Worm (Caenorhabditis elegans) whole organism, L2 larva: Measurements from ENCODE around the gene T14B4.8.
"Not testable (repeated sequence)": the region's sequence is repeated elsewhere in the genome, so short reads cannot be mapped to it uniquely, and the experiment has no call there.

ENCODE experiments used
- Y55F3AM.14 ChIP-seq: fragments of 200-800 bp; sonication (Bioruptor generic); optimal IDR thresholded peaks from 2 replicates; lab custom pipeline; 2018; ENCODE audit warnings: mild to moderate bottlenecking, missing genetic modification characterization, missing compliant biosample characterization
- alr-1 ChIP-seq: fragments of 150-350 bp; optimal IDR thresholded peaks from 2 replicates; lab custom pipeline; 2014; ENCODE audit warnings: missing biosample characterization, missing genetic modification characterization
- ama-1 ChIP-seq: fragments of 150-350 bp; optimal IDR thresholded peaks from 2 replicates; lab custom pipeline; 2018; ENCODE audit warnings: inconsistent platforms
- blmp-1 ChIP-seq: sonication (generic microtip); optimal IDR thresholded peaks from 2 replicates; lab custom pipeline; 2017; ENCODE audit warnings: missing genetic modification characterization, mild to moderate bottlenecking, missing compliant biosample characterization, antibody characterized with exemption, moderate library complexity; ENCODE audit not compliant: insufficient read depth
- ceh-82 ChIP-seq: fragments of 150-350 bp; optimal IDR thresholded peaks from 2 replicates; lab custom pipeline; 2014; ENCODE audit warnings: missing biosample characterization, missing genetic modification characterization
- elt-1 ChIP-seq: fragments of 150-350 bp; optimal IDR thresholded peaks from 2 replicates; lab custom pipeline; 2014; ENCODE audit warnings: missing biosample characterization, missing genetic modification characterization
- elt-3 ChIP-seq: sonication (generic microtip); optimal IDR thresholded peaks from 2 replicates; lab custom pipeline; 2017; ENCODE audit warnings: missing biosample characterization, missing genetic modification characterization
- fos-1 ChIP-seq: fragments of 150-350 bp; optimal IDR thresholded peaks from 2 replicates; lab custom pipeline; 2014; ENCODE audit warnings: missing biosample characterization, missing genetic modification characterization
- gmeb-1 ChIP-seq: fragments of 150-350 bp; optimal IDR thresholded peaks from 2 replicates; lab custom pipeline; 2014; ENCODE audit warnings: missing biosample characterization, missing genetic modification characterization
- lin-11 ChIP-seq: fragments of 150-350 bp; sonication (generic microtip); optimal IDR thresholded peaks from 2 replicates; lab custom pipeline; 2014; ENCODE audit warnings: missing biosample characterization, missing genetic modification characterization, inconsistent platforms, mixed read lengths
- lin-13 ChIP-seq: fragments of 150-350 bp; optimal IDR thresholded peaks from 2 replicates; lab custom pipeline; 2014; ENCODE audit warnings: missing biosample characterization, missing genetic modification reagents, missing genetic modification characterization
- lsy-2 ChIP-seq, 2 experiments: fragments of 150-350 bp in 1 of 2; sonication (generic microtip) in 1 of 2; optimal IDR thresholded peaks; 2 replicates each; lab custom pipeline; 2014 to 2017; ENCODE audit warnings: missing biosample characterization in 2 of 2, missing genetic modification characterization in 2 of 2
- mab-5 ChIP-seq: fragments of 150-350 bp; optimal IDR thresholded peaks from 2 replicates; lab custom pipeline; 2014; ENCODE audit warnings: missing biosample characterization, missing genetic modification characterization
- mdl-1 ChIP-seq, 2 experiments: fragments of 150-350 bp in 1 of 2; sonication (generic microtip) in 1 of 2; optimal IDR thresholded peaks; 2 replicates each; lab custom pipeline; 2017; ENCODE audit warnings: missing biosample characterization in 2 of 2, missing genetic modification characterization in 2 of 2
- nhr-10 ChIP-seq: sonication (generic microtip); optimal IDR thresholded peaks from 2 replicates; lab custom pipeline; 2017; ENCODE audit warnings: missing biosample characterization, missing genetic modification characterization
- nhr-12 ChIP-seq: fragments of 150-350 bp; optimal IDR thresholded peaks from 2 replicates; lab custom pipeline; 2014; ENCODE audit warnings: missing biosample characterization, missing genetic modification characterization
- nhr-129 ChIP-seq: fragments of 150-350 bp; optimal IDR thresholded peaks from 2 replicates; lab custom pipeline; 2014; ENCODE audit warnings: missing biosample characterization, missing genetic modification characterization
- nhr-237 ChIP-seq: fragments of 150-350 bp; optimal IDR thresholded peaks from 2 replicates; lab custom pipeline; 2014; ENCODE audit warnings: missing biosample characterization, missing genetic modification characterization
- nhr-6 ChIP-seq: fragments of 150-350 bp; optimal IDR thresholded peaks from 2 replicates; lab custom pipeline; 2014; ENCODE audit warnings: missing biosample characterization, missing genetic modification characterization
- nhr-77 ChIP-seq: fragments of 150-350 bp; optimal IDR thresholded peaks from 2 replicates; lab custom pipeline; 2014; ENCODE audit warnings: missing biosample characterization, missing genetic modification characterization
- peb-1 ChIP-seq: fragments of 150-350 bp; optimal IDR thresholded peaks from 2 replicates; lab custom pipeline; 2014; ENCODE audit warnings: missing biosample characterization, missing genetic modification characterization
- skn-1 ChIP-seq: sonication (generic microtip); optimal IDR thresholded peaks from 2 replicates; lab custom pipeline; 2017; ENCODE audit warnings: missing biosample characterization, missing genetic modification characterization
- sma-3 ChIP-seq: sonication (generic microtip); optimal IDR thresholded peaks from 2 replicates; lab custom pipeline; 2016; ENCODE audit warnings: missing genetic modification reagents, missing genetic modification characterization, missing compliant biosample characterization
- sma-9 ChIP-seq, 2 experiments: fragments of 150-350 bp in 1 of 2; sonication (generic microtip) in 1 of 2; optimal IDR thresholded peaks; 2 replicates each; lab custom pipeline; 2014 to 2016; ENCODE audit warnings: missing genetic modification characterization in 2 of 2, mild to moderate bottlenecking in 1 of 2, missing biosample characterization in 1 of 2, missing compliant biosample characterization in 1 of 2, missing genetic modification reagents in 1 of 2, moderate library complexity in 1 of 2
- snpc-4 ChIP-seq: fragments of 150-350 bp; optimal IDR thresholded peaks from 2 replicates; lab custom pipeline; 2014; ENCODE audit warnings: missing biosample characterization, missing genetic modification characterization
- unc-39 ChIP-seq: fragments of 150-350 bp; optimal IDR thresholded peaks from 2 replicates; lab custom pipeline; 2014; ENCODE audit warnings: missing biosample characterization, missing genetic modification characterization
- unc-55 ChIP-seq: fragments of 150-350 bp; sonication (generic microtip); optimal IDR thresholded peaks from 3 replicates; lab custom pipeline; 2014; ENCODE audit warnings: missing biosample characterization, missing genetic modification reagents, missing genetic modification characterization
- unc-62 ChIP-seq: fragments of 150-350 bp; optimal IDR thresholded peaks from 2 replicates; lab custom pipeline; 2014; ENCODE audit warnings: missing biosample characterization, missing genetic modification reagents, missing genetic modification characterization
- ztf-1 ChIP-seq: fragments of 200-800 bp; sonication (Bioruptor generic); conservative IDR thresholded peaks from 2 replicates; pipeline ENCODE4 v1.3.6; 2022; ENCODE audit warnings: missing genetic modification characterization, missing compliant biosample characterization
- ztf-11 ChIP-seq: sonication (generic microtip); optimal IDR thresholded peaks from 2 replicates; lab custom pipeline; 2017; ENCODE audit warnings: missing biosample characterization, missing genetic modification characterization

T14B4.8 gene

DNA sequence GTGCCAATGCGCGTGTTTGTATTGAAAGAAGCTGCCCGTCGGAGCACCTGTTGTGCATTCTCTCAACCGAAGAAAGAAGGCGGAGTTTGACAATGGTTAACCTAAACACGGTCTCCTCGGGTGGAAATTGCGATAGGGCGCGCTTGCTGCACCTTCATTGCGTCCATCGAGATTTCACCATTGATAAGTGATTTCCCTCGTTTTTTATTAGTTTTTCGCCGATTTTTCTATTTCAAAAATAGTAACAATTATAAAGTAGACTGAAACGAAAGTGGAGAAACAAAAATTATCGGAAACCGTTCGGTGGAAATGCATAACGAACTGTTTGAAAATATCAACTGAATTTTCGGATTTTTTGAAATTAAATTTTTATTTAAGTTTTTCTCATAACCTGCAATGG is 45.9 kb upstream of the T14B4.8 start, which contains the start of gene agr-1:
Gene agr-1 (minus strand): TSS at position 101 of the 400 bp plus-strand sequence.
- TF ChIP-seq nhr-129; peb-1 (tag; lab: Kevin White, UChicago); unc-39 (tag; lab: Kevin White, UChicago): not testable (repeated sequence)

DNA sequence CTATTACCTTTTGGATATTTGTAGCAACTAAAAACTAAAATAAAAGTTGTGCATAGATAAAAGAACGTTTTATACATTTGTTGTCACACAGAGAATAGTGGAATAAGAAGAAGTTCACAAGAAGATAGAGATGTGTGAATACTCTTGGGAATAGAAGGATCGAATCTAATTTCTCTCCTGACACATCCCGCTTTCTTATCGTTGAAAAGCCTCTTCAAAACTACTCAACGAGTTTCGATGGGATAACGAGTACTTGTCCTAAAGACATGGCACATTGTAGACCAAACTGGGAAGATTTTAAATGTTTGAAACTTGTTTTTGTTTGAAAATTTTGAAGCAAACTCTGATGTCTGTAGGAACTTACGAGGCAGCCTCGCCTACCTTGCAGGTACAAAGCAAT is 43.3 kb upstream of the T14B4.8 start:
- TF ChIP-seq lin-13 (GFP tag; lab: Kevin White, UChicago) (no peak), Y55F3AM.14 (GFP tag; lab: Kevin White, UChicago) (no peak), sma-9 (GFP tag; optimal IDR thresholded peaks at IDR 0.05; lab: Kevin White, UChicago) (no peak), sma-9 (tag; optimal IDR thresholded peaks at IDR 0.05; lab: Kevin White, UChicago) (no peak), ceh-82 (tag; lab: Kevin White, UChicago) (no peak), lsy-2 (tag; optimal IDR thresholded peaks at IDR 0.05; lab: Kevin White, UChicago) (no peak), unc-55 (GFP tag; lab: Kevin White, UChicago) (no peak), sma-3 (GFP tag; lab: Kevin White, UChicago) (no peak), mdl-1 (tag; optimal IDR thresholded peaks at IDR 0.05; lab: Kevin White, UChicago) (no peak), nhr-12 (tag; lab: Kevin White, UChicago) (no peak), nhr-77 (tag; lab: Kevin White, UChicago) (no peak), skn-1 (tag; lab: Kevin White, UChicago) (no peak), mab-5 (tag; lab: Kevin White, UChicago) (no peak), lin-11 (tag; lab: Kevin White, UChicago) (no peak), snpc-4 (tag; lab: Kevin White, UChicago) (no peak), elt-3 (tag; lab: Kevin White, UChicago) (no peak), nhr-6 (tag; lab: Kevin White, UChicago) (no peak), elt-1 (tag; lab: Kevin White, UChicago) (no peak), nhr-237 (no peak), gmeb-1 (tag; lab: Kevin White, UChicago) (no peak)

DNA sequence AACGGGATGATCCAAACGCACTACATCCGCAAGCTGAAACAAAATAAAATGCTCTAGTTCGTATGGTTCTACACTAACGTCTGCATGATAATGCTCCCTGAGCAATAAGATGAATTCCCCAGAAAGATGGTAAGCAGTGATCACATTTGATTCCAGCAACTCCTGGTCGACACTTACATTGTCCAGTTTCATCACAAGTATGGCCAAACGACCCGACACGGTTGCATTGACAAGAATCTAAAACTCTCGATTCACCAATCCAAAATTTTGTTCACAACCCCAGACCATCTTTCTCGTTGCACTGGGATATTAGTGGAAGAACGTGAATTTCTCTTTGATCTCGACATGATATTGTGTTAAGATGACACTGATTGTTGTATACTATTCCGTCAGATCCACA is 40.8 kb upstream of the T14B4.8 start:
- TF ChIP-seq ztf-1 (GFP tag; lab: Robert Waterston, UW), result no peak
- no peak for TF ChIP-seq skn-1 (tag; lab: Kevin White, UChicago)
- TF ChIP-seq ztf-11 (tag; lab: Kevin White, UChicago), result no peak
- TF ChIP-seq nhr-77 (tag; lab: Kevin White, UChicago), result no peak
- TF ChIP-seq sma-9 (GFP tag; optimal IDR thresholded peaks at IDR 0.05; lab: Kevin White, UChicago), result no peak
- TF ChIP-seq sma-9 (tag; optimal IDR thresholded peaks at IDR 0.05; lab: Kevin White, UChicago), result no peak
- TF ChIP-seq gmeb-1 (tag; lab: Kevin White, UChicago), result no peak
- no peak for TF ChIP-seq nhr-129
- no peak for TF ChIP-seq alr-1
- no peak for TF ChIP-seq blmp-1 (tag; lab: Kevin White, UChicago)

DNA sequence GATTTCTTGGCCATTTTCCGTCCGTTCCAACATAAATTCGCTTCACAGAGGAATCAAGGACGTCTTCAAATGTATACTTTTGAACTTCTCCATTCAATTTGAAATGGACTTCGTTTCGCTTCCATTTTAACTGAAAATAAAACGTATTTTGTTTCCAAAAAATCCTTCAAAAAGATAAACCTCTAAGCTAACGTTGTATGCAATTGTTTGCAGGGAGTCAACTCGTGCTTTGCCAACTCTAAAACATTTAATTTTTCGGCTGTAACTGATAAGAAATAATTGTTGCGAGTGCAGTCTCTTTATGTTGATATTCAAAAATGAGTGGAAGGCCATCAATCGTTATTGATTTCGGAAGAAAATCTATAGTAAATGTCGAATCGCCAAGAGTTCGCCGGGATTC is 38.8 kb upstream of the T14B4.8 start, which contains the start of gene F41G3.18:
Gene F41G3.18 (plus strand): TSS at position 301 of the 400 bp plus-strand sequence.
- TF ChIP-seq nhr-10 (tag; lab: Kevin White, UChicago) (no peak), fos-1 (tag; lab: Kevin White, UChicago) (peak; percentile 35)

DNA sequence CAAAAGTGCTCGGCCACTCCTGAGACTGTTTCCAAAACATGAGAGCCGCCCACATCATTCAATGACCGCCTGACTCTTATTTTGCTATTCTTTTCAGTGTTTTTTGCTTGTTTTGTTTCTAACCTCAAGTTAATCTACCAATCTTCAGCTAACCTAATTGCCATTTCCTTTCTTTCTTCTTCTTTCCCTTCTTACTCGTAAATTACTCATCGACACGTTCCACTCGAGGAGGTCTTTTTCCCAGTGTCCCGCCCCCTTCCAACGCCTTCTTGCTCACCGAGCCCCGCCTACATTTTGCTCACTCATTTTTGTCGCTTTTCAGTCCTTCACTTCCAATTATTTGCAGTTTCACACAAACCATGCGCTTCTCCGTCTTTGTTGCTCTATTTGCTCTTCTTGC is 35.5 kb upstream of the T14B4.8 start, which contains the start of gene nlp-50:
Gene nlp-50 (plus strand): TSS at position 301 of the 400 bp plus-strand sequence.
- TF ChIP-seq mab-5 (tag; lab: Kevin White, UChicago) (no peak), nhr-12 (tag; lab: Kevin White, UChicago) (no peak), sma-3 (GFP tag; lab: Kevin White, UChicago) (no peak), ama-1 (lab: Kevin White, UChicago) (no peak), ztf-1 (GFP tag; lab: Robert Waterston, UW) (no peak), skn-1 (tag; lab: Kevin White, UChicago) (no peak), nhr-129 (no peak), elt-3 (tag; lab: Kevin White, UChicago) (no peak)

DNA sequence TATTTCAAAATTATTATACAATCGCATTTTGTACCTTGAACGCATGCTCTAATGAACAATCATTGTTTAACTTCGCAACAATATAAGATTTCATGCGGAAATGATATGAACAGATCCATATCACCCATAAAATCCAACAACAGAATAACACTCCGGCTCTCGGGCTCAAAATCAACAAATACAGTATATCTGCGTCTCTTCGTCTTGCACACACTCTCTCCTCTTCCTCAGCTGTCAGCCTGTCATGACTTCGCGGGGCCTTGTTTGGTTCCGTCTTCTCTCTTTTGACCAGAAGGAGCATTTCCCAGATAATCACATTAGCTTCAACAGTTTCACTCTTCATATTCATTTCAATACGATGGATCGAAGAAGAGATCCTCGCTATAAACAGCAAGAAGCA is 27.0 kb upstream of the T14B4.8 start, which contains the start of gene F41G3.3:
Gene F41G3.3 (plus strand): TSS at position 301 of the 400 bp plus-strand sequence.
- TF ChIP-seq ztf-11 (tag; lab: Kevin White, UChicago) (no peak), unc-62 (GFP tag; lab: Kevin White, UChicago) (no peak)
